Worm (Caenorhabditis elegans): Measurements from ENCODE around the gene frpr-8.
A peak's percentile ranks its signal among the peaks of the same experiment; 100 is the strongest.

Gene frpr-8

DNA sequence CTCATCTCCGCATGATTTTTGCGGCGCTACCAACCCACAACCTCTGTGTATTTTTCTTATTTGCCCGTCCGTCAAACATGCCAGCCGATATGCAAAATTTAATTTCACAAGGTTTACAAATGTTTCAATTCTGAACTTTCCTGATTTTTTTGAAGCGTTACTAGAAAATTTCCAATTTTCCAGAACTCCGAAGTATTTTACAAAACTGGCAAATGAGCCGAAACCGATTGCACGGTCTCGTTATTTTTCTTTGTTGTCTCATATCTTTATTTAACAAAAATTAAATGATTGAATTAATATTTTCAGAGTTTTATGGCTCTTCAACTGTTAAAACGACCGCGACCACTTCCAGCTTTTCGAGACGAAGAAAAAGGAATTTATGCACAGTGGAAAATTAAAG, 10.4 kb downstream of the frpr-8 start, which contains the start of gene F53A9.3:
Gene F53A9.3 (plus strand): TSS at position 301 of the 400 bp plus-strand sequence.
- TF ChIP-seq ceh-90 (tag; optimal IDR thresholded peaks at IDR 0.05) (no peak), sox-4 (tag; optimal IDR thresholded peaks at IDR 0.05) (no peak), ceh-63 (GFP tag; optimal IDR thresholded peaks at IDR 0.05) (no peak), rnt-1 (tag; optimal IDR thresholded peaks at IDR 0.05) (no peak), pag-3 (tag; optimal IDR thresholded peaks at IDR 0.05; ENCODE audit: borderline replicate concordance, insufficient read depth) (no peak), ets-5 (GFP tag; IDR thresholded peaks at IDR 0.05) (no peak), isw-1 (GFP tag; IDR thresholded peaks at IDR 0.05) (no peak), swsn-7 (tag; optimal IDR thresholded peaks at IDR 0.05) (no peak), grh-1 (GFP tag; IDR thresholded peaks at IDR 0.05) (no peak), pqm-1 (tag; optimal IDR thresholded peaks at IDR 0.05) (no peak), tbx-2 (tag; optimal IDR thresholded peaks at IDR 0.05) (no peak), vab-15 (tag; optimal IDR thresholded peaks at IDR 0.05) (no peak)

DNA sequence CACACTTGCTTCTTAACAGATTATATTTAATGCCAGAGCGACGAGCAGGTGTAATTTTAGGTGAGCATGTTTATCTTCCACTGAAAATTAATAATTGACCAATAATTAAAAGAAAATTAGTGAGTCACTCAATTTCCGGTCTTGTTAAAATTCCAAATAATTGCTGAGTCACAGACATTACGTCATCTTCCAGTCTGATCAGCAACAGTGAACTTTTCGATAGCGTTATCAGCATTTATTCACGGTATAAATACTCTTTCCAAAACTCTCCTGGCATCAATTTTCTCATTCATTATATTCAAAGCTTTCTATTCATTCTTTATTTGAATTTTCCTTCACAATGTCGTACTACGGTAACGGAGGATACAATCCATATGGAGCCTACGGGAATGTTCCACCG, 11.8 kb downstream of the frpr-8 start, which contains the start of gene kreg-1:
Gene kreg-1 (plus strand): TSS at position 341 of the 400 bp plus-strand sequence.
- peak; percentile 21 for TF ChIP-seq elt-2 (tag; optimal IDR thresholded peaks at IDR 0.05)
- TF ChIP-seq nhr-20 (tag; optimal IDR thresholded peaks at IDR 0.05): no peak

DNA sequence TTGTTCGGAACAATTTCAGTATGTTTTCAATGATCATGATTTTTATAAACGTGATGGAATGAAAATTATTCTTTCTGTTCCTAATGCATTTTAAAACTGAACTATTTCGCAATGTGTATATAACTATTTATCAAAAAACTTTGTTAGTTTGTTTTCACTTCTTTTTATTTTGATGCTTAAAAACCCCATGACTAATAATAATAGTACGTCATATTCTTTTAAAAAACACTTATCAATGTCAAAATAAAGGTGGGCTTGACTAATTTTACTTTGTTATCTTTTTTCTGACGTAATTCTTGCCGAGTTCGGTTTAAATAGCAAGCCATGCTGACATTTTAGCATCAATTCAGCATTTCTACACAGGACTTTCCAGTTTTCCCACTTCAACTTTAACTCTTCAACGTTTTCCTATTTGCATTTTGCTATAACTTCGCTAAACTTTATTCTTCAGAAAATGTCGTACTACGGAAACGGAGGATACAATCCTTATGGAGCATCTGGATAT, 13.6 kb downstream of the frpr-8 start, which contains the start of gene F53A9.1:
Gene F53A9.1 (plus strand): TSS at position 455 of the 505 bp plus-strand sequence.
- TF ChIP-seq dpl-1 (GFP tag; optimal IDR thresholded peaks at IDR 0.05) (no peak), alr-1 (tag; optimal IDR thresholded peaks at IDR 0.05; ENCODE audit: borderline replicate concordance) (no peak), lir-3 (tag; optimal IDR thresholded peaks at IDR 0.05; ENCODE audit: poor library complexity) (no peak)

DNA sequence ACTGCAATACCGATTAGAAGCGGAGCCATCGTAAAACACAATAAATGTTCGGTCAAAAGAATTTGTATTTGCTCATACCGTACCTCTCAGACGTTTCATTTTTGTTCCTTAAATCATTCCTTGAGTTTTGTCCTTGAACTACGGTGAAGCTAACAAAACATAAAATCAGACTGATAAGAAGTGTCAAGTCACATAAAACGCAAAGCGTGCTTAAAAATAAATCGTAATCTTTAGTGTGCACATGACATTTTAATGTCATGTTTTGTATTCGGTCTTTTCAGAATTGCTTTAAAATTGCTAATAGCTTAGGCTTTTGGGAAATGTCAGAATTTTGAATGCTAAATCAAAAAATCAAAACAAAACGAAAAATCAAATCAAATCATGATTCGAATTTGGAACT, 15.0 kb downstream of the frpr-8 start:
- no peak for TF ChIP-seq hlh-17 (GFP tag; optimal IDR thresholded peaks at IDR 0.05; ENCODE audit: borderline replicate concordance)
- peak in 1 of 2 experiments; percentile 39 for TF ChIP-seq lin-35 (GFP tag; optimal IDR thresholded peaks at IDR 0.05)
- no peak for TF ChIP-seq zip-4 (GFP tag; optimal IDR thresholded peaks at IDR 0.05)
- no peak for TF ChIP-seq mdl-1 (tag; optimal IDR thresholded peaks at IDR 0.05)
- TF ChIP-seq nhr-77 (tag; optimal IDR thresholded peaks at IDR 0.05): no peak
- no peak for TF ChIP-seq irx-1 (tag; optimal IDR thresholded peaks at IDR 0.05)
- TF ChIP-seq C34B4.2 (tag; optimal IDR thresholded peaks at IDR 0.05): no peak
- TF ChIP-seq zag-1 (tag; optimal IDR thresholded peaks at IDR 0.05): no peak
- no peak for TF ChIP-seq alr-1 (tag; optimal IDR thresholded peaks at IDR 0.05; ENCODE audit: borderline replicate concordance)
- TF ChIP-seq blmp-1 (tag; optimal IDR thresholded peaks at IDR 0.05): no peak
- no peak for TF ChIP-seq ceh-63 (GFP tag; optimal IDR thresholded peaks at IDR 0.05)
- TF ChIP-seq nhr-76 (tag; optimal IDR thresholded peaks at IDR 0.05): no peak
- no peak for TF ChIP-seq vab-15 (tag; optimal IDR thresholded peaks at IDR 0.05)
- peak; percentile 31 for TF ChIP-seq nhr-20 (tag; optimal IDR thresholded peaks at IDR 0.05)
- TF ChIP-seq C16A3.4 (tag; optimal IDR thresholded peaks at IDR 0.05): no peak
- TF ChIP-seq ztf-4 (tag; optimal IDR thresholded peaks at IDR 0.05): no peak
- no peak for TF ChIP-seq fkh-8 (tag; optimal IDR thresholded peaks at IDR 0.05)
- peak; percentile 81 for TF ChIP-seq elt-2 (tag; optimal IDR thresholded peaks at IDR 0.05)
- TF ChIP-seq ztf-11 (tag; optimal IDR thresholded peaks at IDR 0.05): no peak
- no peak for TF ChIP-seq unc-30 (tag; optimal IDR thresholded peaks at IDR 0.05)
- TF ChIP-seq mep-1 (tag; optimal IDR thresholded peaks at IDR 0.05): no peak

DNA sequence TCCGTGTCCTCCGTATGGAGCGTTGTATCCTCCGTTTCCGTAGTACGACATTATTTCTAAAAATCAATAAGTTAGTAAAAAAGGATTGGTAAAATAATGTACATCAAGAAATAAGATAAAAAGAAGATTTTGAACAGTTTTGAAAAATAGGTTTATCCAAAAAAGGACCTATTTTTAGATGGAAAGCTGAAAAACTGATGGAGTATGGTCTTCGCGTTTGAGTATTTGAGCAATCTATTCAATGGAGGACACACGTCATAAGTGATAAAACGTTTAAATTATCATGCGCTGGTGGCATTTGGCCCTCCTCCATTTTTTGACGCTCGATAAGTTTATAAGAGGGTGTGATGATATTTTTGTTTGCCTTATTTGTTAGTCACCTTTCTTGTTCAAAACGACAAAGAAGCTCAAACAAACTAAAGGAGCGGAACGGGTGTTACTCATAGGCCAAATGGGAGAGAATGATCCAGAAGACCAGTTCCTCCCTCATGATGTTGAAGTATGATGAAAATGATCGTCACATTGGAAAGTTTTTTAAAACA, 16.2 kb downstream of the frpr-8 start, which contains the start of gene F53A9.6:
Gene F53A9.6 (minus strand): TSS at position 51 of the 542 bp plus-strand sequence.
- TF ChIP-seq nhr-77 (tag; optimal IDR thresholded peaks at IDR 0.05) (no peak), efl-1 (optimal IDR thresholded peaks at IDR 0.05) (no peak), efl-1 (GFP tag; optimal IDR thresholded peaks at IDR 0.05 in 1 of 2) (peak in 1 of 2 experiments; percentile 74), elt-2 (tag; optimal IDR thresholded peaks at IDR 0.05) (peak; percentile 64)
